Worm (Caenorhabditis elegans): Measurements from ENCODE around the gene ZC239.14.

Gene ZC239.14

DNA sequence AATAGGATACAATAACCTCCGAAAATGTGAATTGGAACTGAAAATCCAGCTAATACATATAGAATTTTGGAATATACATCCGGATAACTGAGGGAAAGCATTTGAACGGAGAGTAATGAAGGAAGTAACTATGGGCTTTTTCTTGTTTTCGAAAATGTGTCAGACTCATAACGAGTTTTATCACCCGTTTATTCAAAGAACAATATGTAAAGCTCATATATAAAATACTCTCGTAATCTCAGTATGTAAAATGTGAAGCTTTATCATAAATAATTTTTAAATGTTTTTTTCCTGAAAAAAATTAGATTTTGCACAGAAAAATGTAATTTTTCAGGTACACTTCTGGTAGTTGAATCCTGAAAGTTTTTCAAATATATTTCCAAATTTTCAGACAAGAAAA is 8.6 kb upstream of the ZC239.14 start, which contains the start of gene srh-297:
TSS of gene srh-297 (minus strand) at position 101 of the 400 bp plus-strand sequence.
- TF ChIP-seq ceh-91 (GFP tag; IDR thresholded peaks at IDR 0.05) (no peak), dpff-1 (tag; optimal IDR thresholded peaks at IDR 0.05) (no peak), rec-8 (tag; optimal IDR thresholded peaks at IDR 0.05) (no peak), ceh-100 (GFP tag; IDR thresholded peaks at IDR 0.05) (no peak), unc-130 (GFP tag; optimal IDR thresholded peaks at IDR 0.05) (no peak), sptf-2 (GFP tag; optimal IDR thresholded peaks at IDR 0.05) (no peak), lin-26 (GFP tag; IDR thresholded peaks at IDR 0.05) (no peak), C06A6.2 (GFP tag; conservative IDR thresholded peaks at IDR 0.05) (no peak), somi-1 (GFP tag; optimal IDR thresholded peaks at IDR 0.05) (no peak), nfya-1 (tag; optimal IDR thresholded peaks at IDR 0.05; ENCODE audit: borderline replicate concordance, insufficient read depth) (no peak), lsl-1 (GFP tag; optimal IDR thresholded peaks at IDR 0.05) (no peak), let-526 (GFP tag; IDR thresholded peaks at IDR 0.05) (no peak), repo-1 (tag; optimal IDR thresholded peaks at IDR 0.05) (no peak), K12H6.12 (tag; optimal IDR thresholded peaks at IDR 0.05) (no peak), Y53F4B.3 (GFP tag; IDR thresholded peaks at IDR 0.05) (no peak), lsy-27 (tag; optimal IDR thresholded peaks at IDR 0.05; ENCODE audit: borderline replicate concordance, insufficient read depth) (no peak), efl-1 (GFP tag; optimal IDR thresholded peaks at IDR 0.05) (no peak), tbp1 (GFP tag; optimal IDR thresholded peaks at IDR 0.05) (no peak)

- TF ChIP-seq F10E7.11 (tag; optimal IDR thresholded peaks at IDR 0.05) (no peak), zfh-2 (GFP tag; conservative IDR thresholded peaks at IDR 0.05) (no peak), hlh-26 (GFP tag; conservative IDR thresholded peaks at IDR 0.05) (no peak), let-607 (tag; optimal IDR thresholded peaks at IDR 0.05) (no peak), egrh-3 (GFP tag; IDR thresholded peaks at IDR 0.05) (no peak), K12H6.12 (tag; optimal IDR thresholded peaks at IDR 0.05) (no peak), ztf-3 (GFP tag; optimal IDR thresholded peaks at IDR 0.05) (no peak), snpc-1.1 (tag; optimal IDR thresholded peaks at IDR 0.05; ENCODE audit: insufficient read depth) (no peak), hlh-12 (tag; optimal IDR thresholded peaks at IDR 0.05) (no peak), ztf-26 (tag; optimal IDR thresholded peaks at IDR 0.05) (no peak), F39B2.1 (GFP tag; IDR thresholded peaks at IDR 0.05) (no peak)
Observed at ce11 chrII:3225780-3226179, 3.9 kb upstream of the ZC239.14 start, which contains the start of gene ZC239.17. Gene ZC239.17, minus strand, starts transcription at chrII:3225880.

DNA sequence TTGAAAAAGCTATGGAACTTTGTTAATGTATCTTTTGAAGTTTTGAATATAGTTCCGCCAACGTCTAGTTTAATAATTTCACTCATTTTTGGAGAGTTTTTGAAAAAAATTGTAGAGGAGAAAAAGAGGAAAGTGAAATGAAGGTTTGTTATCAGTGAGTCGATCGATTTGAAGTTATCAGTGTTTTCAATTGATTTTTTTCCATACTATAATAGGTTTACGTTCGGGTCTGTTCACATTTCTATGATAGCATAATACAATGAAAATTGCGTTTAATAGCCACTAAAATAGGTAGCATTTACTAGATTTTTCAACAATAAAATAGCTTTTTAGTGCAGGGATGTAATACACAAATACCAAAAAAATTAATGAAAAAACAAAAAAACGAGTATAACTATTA is 3.4 kb upstream of the ZC239.14 start, which contains the start of gene ZC239.16:
TSS of gene ZC239.16 (minus strand) at position 120 of the 400 bp plus-strand sequence.
- TF ChIP-seq nhr-80 (tag; optimal IDR thresholded peaks at IDR 0.05) (peak; percentile 13), K11D2.4 (GFP tag; IDR thresholded peaks at IDR 0.05) (no peak)

DNA sequence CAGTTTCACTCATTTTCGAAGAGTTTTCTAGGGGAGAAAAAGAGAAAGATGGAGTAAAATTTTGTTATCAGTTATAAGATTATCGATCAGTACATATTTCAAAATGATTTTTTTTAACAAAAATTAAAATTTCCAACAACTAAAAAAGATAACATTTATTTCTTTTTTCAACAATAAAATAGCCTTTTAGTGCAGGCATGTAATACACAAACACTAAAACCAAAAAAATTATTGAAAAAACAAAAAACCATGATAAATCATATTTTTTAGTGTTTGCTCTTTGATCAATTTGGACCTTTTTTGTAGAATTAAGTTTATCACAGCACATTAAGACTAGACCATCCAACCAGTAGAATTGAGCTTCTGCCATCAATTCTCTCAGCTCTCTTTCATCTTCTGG is 2.8 kb upstream of the ZC239.14 start, which contains the start of gene ZC239.15:
TSS of gene ZC239.15 (minus strand) at position 101 of the 400 bp plus-strand sequence.
- TF ChIP-seq dox-1 (GFP tag; IDR thresholded peaks at IDR 0.05) (no peak), nhr-179 (tag; optimal IDR thresholded peaks at IDR 0.05) (no peak), tlf-1 (GFP tag; optimal IDR thresholded peaks at IDR 0.05) (no peak), hrde-1 (tag; optimal IDR thresholded peaks at IDR 0.05; ENCODE audit: borderline replicate concordance) (no peak), ceh-58 (GFP tag; IDR thresholded peaks at IDR 0.05) (no peak), lin-35 (GFP tag; optimal IDR thresholded peaks at IDR 0.05) (no peak), egrh-3 (GFP tag; IDR thresholded peaks at IDR 0.05) (no peak), aptf-3 (GFP tag; IDR thresholded peaks at IDR 0.05) (no peak), snpc-1.1 (tag; optimal IDR thresholded peaks at IDR 0.05; ENCODE audit: insufficient read depth) (no peak), mes-4 (tag; optimal IDR thresholded peaks at IDR 0.05) (no peak), ccch-3 (GFP tag; optimal IDR thresholded peaks at IDR 0.05) (no peak), cebp-1 (GFP tag; IDR thresholded peaks at IDR 0.05) (no peak), cebp-1 (tag; optimal IDR thresholded peaks at IDR 0.05) (no peak), ztf-25 (GFP tag; IDR thresholded peaks at IDR 0.05) (no peak)
